Worm (Caenorhabditis elegans): ENCODE data around the gene rnp-3.

DNA sequence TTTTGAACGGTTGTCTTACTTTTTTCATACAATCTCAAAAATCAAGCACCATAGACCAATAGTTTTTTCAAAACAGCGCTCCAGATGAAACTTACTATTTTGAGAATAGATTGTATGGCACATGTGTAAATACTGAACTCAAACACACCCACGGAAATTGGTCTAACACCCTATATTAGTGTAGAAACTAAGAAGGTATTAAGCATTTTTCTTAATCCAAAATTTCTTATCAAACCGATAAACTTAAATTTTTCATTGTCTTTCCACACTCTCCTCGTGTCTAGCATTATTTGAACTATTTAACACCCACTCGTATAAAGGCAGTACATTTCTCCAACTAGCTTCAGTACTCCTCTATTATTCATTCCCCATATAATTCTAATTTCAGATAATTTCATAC, 23.8 kb upstream of the rnp-3 start:
- TF ChIP-seq ama-1 (optimal IDR thresholded peaks at IDR 0.05) (no peak), zag-1 (tag; optimal IDR thresholded peaks at IDR 0.05) (no peak), ceh-28 (tag; optimal IDR thresholded peaks at IDR 0.05) (no peak), ceh-82 (tag; optimal IDR thresholded peaks at IDR 0.05) (no peak), hmg-1.1 (GFP tag; IDR thresholded peaks at IDR 0.05) (no peak), dpl-1 (GFP tag; optimal IDR thresholded peaks at IDR 0.05) (no peak)
